Worm (Caenorhabditis elegans): Measurements from ENCODE around the gene unc-85.
"Not testable (repeated sequence)": the region's sequence is repeated elsewhere in the genome, so short reads cannot be mapped to it uniquely, and the experiment has no call there.

The unc-85 gene

DNA sequence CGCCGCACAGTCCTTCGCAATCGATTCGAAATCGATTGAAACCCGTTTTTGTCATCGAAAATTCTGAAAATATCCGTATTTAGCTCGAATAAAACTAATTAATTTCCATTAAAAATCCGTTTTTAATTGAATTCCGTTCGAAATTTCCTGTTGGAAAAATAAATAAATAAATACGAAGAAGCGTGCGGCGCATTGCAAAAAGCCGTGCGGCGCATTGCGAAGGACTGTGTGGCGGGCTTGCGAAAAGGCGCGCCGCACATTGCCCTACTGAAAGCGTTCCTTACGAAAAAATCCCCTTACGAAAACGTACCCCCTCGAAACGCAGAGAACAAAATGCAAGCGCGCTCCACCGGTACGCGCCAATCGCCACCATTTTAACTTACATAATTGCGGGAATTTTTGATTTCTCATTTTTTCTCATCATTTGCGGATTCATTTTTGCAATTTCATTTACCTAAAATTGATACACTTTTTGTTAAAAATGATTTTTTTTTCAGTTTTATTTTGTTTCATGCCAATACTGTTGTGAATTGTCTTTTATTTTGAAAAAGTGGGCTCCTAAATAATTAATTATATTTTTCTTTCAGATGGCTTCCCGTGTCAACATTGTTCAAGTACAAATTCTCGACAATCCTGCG is at the start of gene unc-85:
Gene unc-85, plus strand, starts transcription at position 588 of the 638 bp plus-strand sequence.
- TF ChIP-seq nhr-90 (tag; optimal IDR thresholded peaks at IDR 0.05) (peak; percentile 34), dox-1 (GFP tag; IDR thresholded peaks at IDR 0.05) (peak; percentile 99), F23B12.7 (tag; optimal IDR thresholded peaks at IDR 0.05; ENCODE audit: insufficient read depth) (peak; percentile 45), hmg-20 (GFP tag; IDR thresholded peaks at IDR 0.05) (peak; percentile 74; the same call in 1 of the 2 replicates), unc-130 (GFP tag; optimal IDR thresholded peaks at IDR 0.05) (peak; percentile 56), hmg-1.2 (GFP tag; IDR thresholded peaks at IDR 0.05) (peak; percentile 86), mcd-1 (GFP tag; IDR thresholded peaks at IDR 0.05) (peak; percentile 99), ZK185.1 (tag; optimal IDR thresholded peaks at IDR 0.05; ENCODE audit: poor library complexity, severe bottlenecking) (peak; percentile 32), attf-3 (GFP tag; conservative IDR thresholded peaks at IDR 0.05) (peak; percentile 84), lin-35 (GFP tag; optimal IDR thresholded peaks at IDR 0.05) (peak; percentile 54 to 70 (median 60)), ztf-26 (tag; optimal IDR thresholded peaks at IDR 0.05) (peak; percentile 60), athp-1 (tag; optimal IDR thresholded peaks at IDR 0.05) (peak; percentile 46), F49E8.2 (tag; optimal IDR thresholded peaks at IDR 0.05; ENCODE audit: insufficient read depth) (peak; percentile 87), cebp-1 (GFP tag; IDR thresholded peaks at IDR 0.05) (peak; percentile 78), cebp-1 (tag; optimal IDR thresholded peaks at IDR 0.05) (peak; percentile 79), let-526 (GFP tag; IDR thresholded peaks at IDR 0.05) (peak; percentile 82), lin-40 (tag; optimal IDR thresholded peaks at IDR 0.05) (peak; percentile 82), K12H6.12 (tag; optimal IDR thresholded peaks at IDR 0.05) (peak; percentile 2), Y79H2A.3 (GFP tag; conservative IDR thresholded peaks at IDR 0.05) (peak; percentile 89), efl-1 (GFP tag; optimal IDR thresholded peaks at IDR 0.05) (peak; percentile 96), egrh-3 (GFP tag; IDR thresholded peaks at IDR 0.05) (peak; percentile 85), dpl-1 (GFP tag; optimal IDR thresholded peaks at IDR 0.05) (peak; percentile 88), madf-6 (GFP tag; IDR thresholded peaks at IDR 0.05) (peak; percentile 99), rcor-1 (GFP tag; IDR thresholded peaks at IDR 0.05) (peak; percentile 96), Y53G8AR.9 (GFP tag; conservative IDR thresholded peaks at IDR 0.05) (peak; percentile 94), madf-10 (tag; optimal IDR thresholded peaks at IDR 0.05) (peak; percentile 44), attf-6 (GFP tag; IDR thresholded peaks at IDR 0.05) (peak; percentile 77), madf-3 (GFP tag; IDR thresholded peaks at IDR 0.05) (peak; percentile 95), B0019.2 (GFP tag; conservative IDR thresholded peaks at IDR 0.05) (peak; percentile 98), Y95B8A.8 (GFP tag; IDR thresholded peaks at IDR 0.05) (peak; percentile 99), nfyb-1 (GFP tag; IDR thresholded peaks at IDR 0.05) (peak; percentile 95), Y67H2A.10 (GFP tag; conservative IDR thresholded peaks at IDR 0.05) (peak; percentile 91), ztf-28 (GFP tag; IDR thresholded peaks at IDR 0.05) (peak; percentile 98), die-1 (tag; optimal IDR thresholded peaks at IDR 0.05) (peak; percentile 28), F37B4.10 (GFP tag; IDR thresholded peaks at IDR 0.05) (0 out of 2 replicates have a peak, but pooled peaks have one; percentile 69), attf-5 (GFP tag; optimal IDR thresholded peaks at IDR 0.05) (peak; percentile 90), snpc-4 (tag; optimal IDR thresholded peaks at IDR 0.05) (peak; percentile 20 to 66 (median 58)), tlf-1 (GFP tag; optimal IDR thresholded peaks at IDR 0.05) (peak; percentile 81), ztf-25 (GFP tag; IDR thresholded peaks at IDR 0.05) (peak; percentile 93), F33H1.4 (GFP tag; IDR thresholded peaks at IDR 0.05) (peak; percentile 96), ztf-18 (tag; optimal IDR thresholded peaks at IDR 0.05) (peak; percentile 66), snpc-3.4 (tag; optimal IDR thresholded peaks at IDR 0.05) (peak; percentile 84), aptf-2 (GFP tag; conservative IDR thresholded peaks at IDR 0.05) (peak; percentile 77), xnd-1 (tag; optimal IDR thresholded peaks at IDR 0.05) (peak; percentile 88), aptf-3 (GFP tag; IDR thresholded peaks at IDR 0.05) (0 out of 2 replicates have a peak, but pooled peaks have one; percentile 53), hrde-1 (tag; optimal IDR thresholded peaks at IDR 0.05; ENCODE audit: borderline replicate concordance) (peak; percentile 11)
- not testable (repeated sequence) for TF ChIP-seq snpc-4 (GFP tag; optimal IDR thresholded peaks at IDR 0.05)
